Worm (Caenorhabditis elegans): ENCODE results near the gene C17C3.5.

The C17C3.5 gene

ce11 chrII:5517643-5518042 lies 34.0 kb upstream of the C17C3.5 start, which contains the start of gene ZK177.9:
ZK177.9 (minus strand) TSS chrII:5517743.
- no peak for TF ChIP-seq F57A8.1 (GFP tag; optimal IDR thresholded peaks at IDR 0.05)

- TF ChIP-seq tbx-9 (tag; optimal IDR thresholded peaks at IDR 0.05; ENCODE audit: borderline replicate concordance) = no peak
- TF ChIP-seq madf-3 (GFP tag; IDR thresholded peaks at IDR 0.05) = no peak
- no peak for TF ChIP-seq F10E7.11 (tag; optimal IDR thresholded peaks at IDR 0.05)
- no peak for TF ChIP-seq F23B12.7 (tag; optimal IDR thresholded peaks at IDR 0.05; ENCODE audit: insufficient read depth)
- TF ChIP-seq sea-2 (GFP tag; IDR thresholded peaks at IDR 0.05) = no peak
- no peak for TF ChIP-seq ztf-18 (tag; optimal IDR thresholded peaks at IDR 0.05)
- TF ChIP-seq nhr-27 (tag; optimal IDR thresholded peaks at IDR 0.05) = no peak
- no peak for TF ChIP-seq ceh-79 (tag; optimal IDR thresholded peaks at IDR 0.05)
- TF ChIP-seq T07F8.4 (tag; optimal IDR thresholded peaks at IDR 0.05) = no peak
- no peak for TF ChIP-seq die-1 (tag; optimal IDR thresholded peaks at IDR 0.05)
- TF ChIP-seq lag-1 (GFP tag; IDR thresholded peaks at IDR 0.05) = no peak
- TF ChIP-seq Y56A3A.18 (GFP tag; IDR thresholded peaks at IDR 0.05) = no peak
These were observed 33.6 kb upstream of the C17C3.5 start for ce11 chrII:5518055-5518454.

ce11 chrII:5518910-5519309 lies 32.7 kb upstream of the C17C3.5 start, which contains the start of gene ZK177.2:
ZK177.2 (plus strand) TSS chrII:5519210.
- TF ChIP-seq die-1 (tag; optimal IDR thresholded peaks at IDR 0.05) = no peak
- no peak for TF ChIP-seq somi-1 (GFP tag; optimal IDR thresholded peaks at IDR 0.05)
- no peak for TF ChIP-seq nfya-2 (GFP tag; IDR thresholded peaks at IDR 0.05)
- TF ChIP-seq mcd-1 (GFP tag; IDR thresholded peaks at IDR 0.05) = no peak
- TF ChIP-seq athp-1 (tag; optimal IDR thresholded peaks at IDR 0.05) = no peak
- no peak for TF ChIP-seq nhr-27 (tag; optimal IDR thresholded peaks at IDR 0.05)
- no peak for TF ChIP-seq attf-3 (GFP tag; conservative IDR thresholded peaks at IDR 0.05)
- TF ChIP-seq nfya-1 (tag; optimal IDR thresholded peaks at IDR 0.05; ENCODE audit: borderline replicate concordance, insufficient read depth) = no peak
- no peak for TF ChIP-seq aptf-3 (GFP tag; IDR thresholded peaks at IDR 0.05)
- TF ChIP-seq Y79H2A.3 (GFP tag; conservative IDR thresholded peaks at IDR 0.05) = no peak
- TF ChIP-seq F57C9.4 (tag; optimal IDR thresholded peaks at IDR 0.05) = no peak
- TF ChIP-seq B0035.1 (tag; optimal IDR thresholded peaks at IDR 0.05) = no peak
- no peak for TF ChIP-seq sptf-2 (GFP tag; optimal IDR thresholded peaks at IDR 0.05)
- no peak for TF ChIP-seq hsf-1 (GFP tag; IDR thresholded peaks at IDR 0.05)
- no peak for TF ChIP-seq nfyb-1 (GFP tag; IDR thresholded peaks at IDR 0.05)
- no peak for TF ChIP-seq nhr-120 (GFP tag; IDR thresholded peaks at IDR 0.05)
- TF ChIP-seq Y95B8A.8 (GFP tag; IDR thresholded peaks at IDR 0.05) = no peak
- TF ChIP-seq ZK185.1 (tag; optimal IDR thresholded peaks at IDR 0.05; ENCODE audit: poor library complexity, severe bottlenecking) = no peak

- TF ChIP-seq nhr-90 (tag; optimal IDR thresholded peaks at IDR 0.05) (no peak), somi-1 (GFP tag; optimal IDR thresholded peaks at IDR 0.05) (no peak), Y67H2A.10 (GFP tag; conservative IDR thresholded peaks at IDR 0.05) (no peak), attf-6 (GFP tag; IDR thresholded peaks at IDR 0.05) (no peak), egrh-3 (GFP tag; IDR thresholded peaks at IDR 0.05) (no peak), attf-5 (GFP tag; optimal IDR thresholded peaks at IDR 0.05) (no peak), dpff-1 (tag; optimal IDR thresholded peaks at IDR 0.05) (no peak), efl-1 (GFP tag; optimal IDR thresholded peaks at IDR 0.05) (no peak), mel-28 (tag; optimal IDR thresholded peaks at IDR 0.05; ENCODE audit: borderline replicate concordance) (no peak), aptf-3 (GFP tag; IDR thresholded peaks at IDR 0.05) (no peak), lin-26 (GFP tag; IDR thresholded peaks at IDR 0.05) (no peak), dox-1 (GFP tag; IDR thresholded peaks at IDR 0.05) (no peak), F33H1.4 (GFP tag; IDR thresholded peaks at IDR 0.05) (no peak), ztf-18 (tag; optimal IDR thresholded peaks at IDR 0.05) (no peak), C06A6.2 (GFP tag; conservative IDR thresholded peaks at IDR 0.05) (no peak), tbp1 (GFP tag; optimal IDR thresholded peaks at IDR 0.05) (no peak), lag-1 (GFP tag; IDR thresholded peaks at IDR 0.05) (no peak), ama-1 (optimal IDR thresholded peaks at IDR 0.05) (no peak), ama-1 (GFP tag; optimal IDR thresholded peaks at IDR 0.05) (no peak), cebp-1 (GFP tag; IDR thresholded peaks at IDR 0.05) (no peak), cebp-1 (tag; optimal IDR thresholded peaks at IDR 0.05) (no peak)
These were observed 30.2 kb upstream of the C17C3.5 start, which contains the start of gene ZK177.12 for ce11 chrII:5521411-5521810. ZK177.12 (plus strand) TSS chrII:5521711.

Measured in whole organism, young adult.